Fruit fly (Drosophila melanogaster): ENCODE results near the gene O-fut2.

O-fut2 gene

dm6 chrX:1478276-1479122 lies 12.7 kb upstream of the O-fut2 start, which contains the start of gene rush (continued):
- no peak for TF ChIP-seq CG34376 (GFP tag; optimal IDR thresholded peaks at IDR 0.05)
- peak; percentile 88 for TF ChIP-seq cg (GFP tag; optimal IDR thresholded peaks at IDR 0.05)
- TF ChIP-seq Hr51 (GFP tag; optimal IDR thresholded peaks at IDR 0.05) = no peak
- peak; percentile 15 for TF ChIP-seq emc (GFP tag; optimal IDR thresholded peaks at IDR 0.05)
- TF ChIP-seq grn (GFP tag; optimal IDR thresholded peaks at IDR 0.05) = no peak
- peak; percentile 20 for TF ChIP-seq CG9876 (GFP tag; optimal IDR thresholded peaks at IDR 0.05)
- TF ChIP-seq gsb (GFP tag; IDR thresholded peaks at IDR 0.05) = no peak
- 0 out of 3 replicates have a peak, but pooled peaks have one; percentile 38 for TF ChIP-seq CG14860 (GFP tag; IDR thresholded peaks at IDR 0.05; ENCODE audit: partially characterized antibody)
- peak; percentile 42 for TF ChIP-seq CG30403 (GFP tag; optimal IDR thresholded peaks at IDR 0.05)
- TF ChIP-seq CG32772 (GFP tag; IDR thresholded peaks at IDR 0.05) = peak; percentile 28; the same call in 1 of the 2 replicates
- TF ChIP-seq mam (GFP tag; optimal IDR thresholded peaks at IDR 0.05) = peak; percentile 56
- no peak for TF ChIP-seq ro (GFP tag; IDR thresholded peaks at IDR 0.05)
- TF ChIP-seq CG8290 (GFP tag; optimal IDR thresholded peaks at IDR 0.05) = no peak
- peak in 1 of 2 experiments; percentile 72 for TF ChIP-seq CG8290 (tag; optimal IDR thresholded peaks at IDR 0.05)
- TF ChIP-seq maf-S (GFP tag; optimal IDR thresholded peaks at IDR 0.05) = no peak
- peak; percentile 26 for TF ChIP-seq CG10543 (GFP tag; optimal IDR thresholded peaks at IDR 0.05)
- peak; percentile 26 for TF ChIP-seq HmgZ (tag; optimal IDR thresholded peaks at IDR 0.05)
- peak; percentile 0 for TF ChIP-seq Deaf1 (tag; optimal IDR thresholded peaks at IDR 0.05)
- TF ChIP-seq CG2678 (tag; optimal IDR thresholded peaks at IDR 0.05) = peak; percentile 13
- no peak for TF ChIP-seq cwo (GFP tag; optimal IDR thresholded peaks at IDR 0.05)
- TF ChIP-seq chif (GFP tag; optimal IDR thresholded peaks at IDR 0.05) = peak in 1 of 2 experiments; percentile 4
- TF ChIP-seq CG4328 (GFP tag; optimal IDR thresholded peaks at IDR 0.05) = no peak
- no peak for TF ChIP-seq CG17912 (GFP tag; optimal IDR thresholded peaks at IDR 0.05)
- peak; percentile 48; the same call in 1 of the 2 replicates for TF ChIP-seq H2.0 (GFP tag; IDR thresholded peaks at IDR 0.05)
- peak; percentile 12 for TF ChIP-seq CG12769 (tag; optimal IDR thresholded peaks at IDR 0.05)
- TF ChIP-seq ERR (GFP tag; optimal IDR thresholded peaks at IDR 0.05) = peak; percentile 29
- no peak for TF ChIP-seq sna (GFP tag; IDR thresholded peaks at IDR 0.05; ENCODE audit: partially characterized antibody)
- 0 out of 2 replicates have a peak, but pooled peaks have one; percentile 15 for TF ChIP-seq CG11696 (GFP tag; IDR thresholded peaks at IDR 0.05)
- peak; percentile 48 for TF ChIP-seq lab (GFP tag; optimal IDR thresholded peaks at IDR 0.05)
- peak; percentile 63 for TF ChIP-seq CG8478 (optimal IDR thresholded peaks at IDR 0.05)
- peak; percentile 27 for TF ChIP-seq stwl (tag; optimal IDR thresholded peaks at IDR 0.05)
- TF ChIP-seq CoRest (tag; optimal IDR thresholded peaks at IDR 0.05) = peak; percentile 44
- peak; percentile 3 for TF ChIP-seq caup (GFP tag; optimal IDR thresholded peaks at IDR 0.05; ENCODE audit: severe bottlenecking)
- TF ChIP-seq ken (GFP tag; IDR thresholded peaks at IDR 0.05) = peak; percentile 48; the same call in 1 of the 3 replicates
- TF ChIP-seq Atf6 (GFP tag; IDR thresholded peaks at IDR 0.05) = no peak
- TF ChIP-seq so (GFP tag; IDR thresholded peaks at IDR 0.05) = no peak
- 0 out of 3 replicates have a peak, but pooled peaks have one; percentile 13 for TF ChIP-seq CG14050 (GFP tag; IDR thresholded peaks at IDR 0.05)
- peak; percentile 8 for TF ChIP-seq CG9727 (GFP tag; optimal IDR thresholded peaks at IDR 0.05)
- peak; percentile 24 for TF ChIP-seq pnt (GFP tag; optimal IDR thresholded peaks at IDR 0.05)
- TF ChIP-seq Pdp1 (GFP tag; optimal IDR thresholded peaks at IDR 0.05) = peak in 1 of 2 experiments; percentile 36
- TF ChIP-seq dimm (GFP tag; IDR thresholded peaks at IDR 0.05) = no peak
- TF ChIP-seq CG2120 (GFP tag; optimal IDR thresholded peaks at IDR 0.05) = peak; percentile 65
- no peak for TF ChIP-seq prd (optimal IDR thresholded peaks at IDR 0.05)
- TF ChIP-seq prd (GFP tag; IDR thresholded peaks at IDR 0.05) = peak; percentile 49
- peak; percentile 10 for TF ChIP-seq PHDP (tag; optimal IDR thresholded peaks at IDR 0.05)
- peak; percentile 8 for TF ChIP-seq Mad (GFP tag; optimal IDR thresholded peaks at IDR 0.05)
- TF ChIP-seq CG1603 (tag; optimal IDR thresholded peaks at IDR 0.05) = peak; percentile 57
- TF ChIP-seq esg (GFP tag; conservative IDR thresholded peaks at IDR 0.05) = no peak
- TF ChIP-seq HmgD (GFP tag; optimal IDR thresholded peaks at IDR 0.05) = peak; percentile 15
